Worm (Caenorhabditis elegans): ENCODE results near the gene K04C2.2.

- TF ChIP-seq ceh-36 (tag; optimal IDR thresholded peaks at IDR 0.05) (no peak), sea-1 (GFP tag; conservative IDR thresholded peaks at IDR 0.05) (no peak), ama-1 (optimal IDR thresholded peaks at IDR 0.05) (no peak), hmbx-1 (tag; optimal IDR thresholded peaks at IDR 0.05) (no peak), hnd-1 (tag; optimal IDR thresholded peaks at IDR 0.05) (no peak), pes-1 (GFP tag; IDR thresholded peaks at IDR 0.05) (no peak), B0310.2 (tag; optimal IDR thresholded peaks at IDR 0.05) (no peak), ceh-13 (GFP tag; optimal IDR thresholded peaks at IDR 0.05) (no peak), flt-1 (GFP tag; IDR thresholded peaks at IDR 0.05) (no peak), F13C5.2 (tag; optimal IDR thresholded peaks at IDR 0.05) (no peak), aly-1 (tag; optimal IDR thresholded peaks at IDR 0.05) (no peak)
Measured at ce11 chrIII:6935269-6936017, 45.9 kb downstream of the K04C2.2 start, which contains the start of the genes F57B9.8 and coq-2.

Data from whole organism, early embryonic.